Worm (Caenorhabditis elegans): ENCODE results near the gene F54E2.2.

F54E2.2 gene

DNA sequence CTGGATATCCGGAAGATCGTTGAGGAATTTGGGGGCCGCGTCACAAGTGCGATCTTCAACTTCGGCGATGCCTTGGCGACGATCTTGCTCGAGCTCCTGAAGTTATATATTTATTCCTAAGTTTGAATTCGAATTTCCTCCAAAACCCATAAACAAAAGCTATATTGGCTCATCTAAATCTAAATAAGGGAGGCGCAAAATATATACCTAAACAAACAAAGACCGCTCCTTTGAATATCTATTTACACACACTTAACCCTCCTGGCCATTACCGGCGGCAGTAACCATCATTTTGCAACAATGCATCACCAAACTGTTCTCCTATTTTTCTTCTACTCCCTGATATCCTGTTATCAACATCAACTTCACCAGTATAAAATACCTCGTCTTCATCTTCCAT lies at the start of gene F54E2.2:
Gene F54E2.2, plus strand, starts transcription at position 301 of the 400 bp plus-strand sequence.
- TF ChIP-seq ztf-11 (tag; optimal IDR thresholded peaks at IDR 0.05): no peak
- TF ChIP-seq tbx-8 (GFP tag; optimal IDR thresholded peaks at IDR 0.05): no peak
- TF ChIP-seq ceh-39 (tag; optimal IDR thresholded peaks at IDR 0.05): no peak
- TF ChIP-seq elt-3 (tag; optimal IDR thresholded peaks at IDR 0.05): no peak
- no peak for TF ChIP-seq flh-1 (GFP tag; optimal IDR thresholded peaks at IDR 0.05)
- TF ChIP-seq zip-8 (tag; optimal IDR thresholded peaks at IDR 0.05): no peak
- TF ChIP-seq nhr-76 (tag; optimal IDR thresholded peaks at IDR 0.05): no peak
- no peak for TF ChIP-seq bed-3 (GFP tag; optimal IDR thresholded peaks at IDR 0.05)
- TF ChIP-seq nhr-12 (tag; optimal IDR thresholded peaks at IDR 0.05): no peak
- TF ChIP-seq sptf-1 (tag; optimal IDR thresholded peaks at IDR 0.05): no peak

DNA sequence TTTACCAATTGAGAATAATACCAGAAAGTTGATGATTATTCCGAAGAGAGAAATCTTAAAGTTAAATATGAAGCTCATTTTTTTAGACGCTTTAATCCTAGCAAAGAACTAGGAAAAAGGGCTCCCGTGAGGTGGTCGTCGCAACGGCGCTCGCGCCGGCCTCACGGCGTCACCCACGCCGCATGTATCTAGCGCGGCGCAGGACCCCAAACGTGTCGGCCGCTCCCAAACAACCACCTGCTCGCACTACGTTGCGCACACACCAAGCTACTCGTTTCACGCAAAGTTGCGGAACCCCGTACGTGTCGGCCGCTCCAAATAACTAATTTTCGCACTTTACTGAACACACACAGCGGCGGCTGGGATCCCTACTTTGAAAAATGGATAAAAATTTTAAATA lies 49.7 kb upstream of the F54E2.2 start:
- TF ChIP-seq blmp-1 (tag; optimal IDR thresholded peaks at IDR 0.05) (no peak), lsy-2 (tag; optimal IDR thresholded peaks at IDR 0.05) (no peak), ceh-39 (tag; optimal IDR thresholded peaks at IDR 0.05) (no peak), mls-2 (tag; optimal IDR thresholded peaks at IDR 0.05) (no peak), cnd-1 (tag; optimal IDR thresholded peaks at IDR 0.05) (no peak), nhr-2 (tag; optimal IDR thresholded peaks at IDR 0.05) (no peak), unc-39 (tag; optimal IDR thresholded peaks at IDR 0.05) (no peak), tbx-8 (GFP tag; optimal IDR thresholded peaks at IDR 0.05) (no peak), ceh-43 (GFP tag; optimal IDR thresholded peaks at IDR 0.05) (no peak), nhr-237 (tag; optimal IDR thresholded peaks at IDR 0.05) (no peak)

DNA sequence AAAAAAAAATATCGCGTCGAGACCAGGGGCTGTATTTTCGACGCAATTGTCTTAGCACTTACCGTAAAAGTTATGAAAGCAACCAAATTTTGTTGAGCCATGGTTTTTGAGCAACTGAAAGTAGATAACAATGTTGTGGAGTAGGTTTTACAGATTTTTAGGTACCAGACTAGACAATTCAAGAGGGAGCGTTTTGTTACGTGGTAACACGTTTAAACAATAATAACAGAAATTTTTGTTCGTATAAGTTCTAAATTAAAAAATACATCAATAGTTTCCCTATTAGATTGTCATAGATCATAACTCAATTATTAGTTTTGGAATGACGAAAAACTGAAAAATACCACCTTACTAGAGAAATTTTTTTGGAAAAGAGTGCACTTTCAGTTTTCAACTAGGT lies 46.1 kb upstream of the F54E2.2 start, which contains the start of gene srx-24:
Gene srx-24, minus strand, starts transcription at position 101 of the 400 bp plus-strand sequence.
- TF ChIP-seq cnd-1 (tag; optimal IDR thresholded peaks at IDR 0.05) (no peak), flh-1 (GFP tag; optimal IDR thresholded peaks at IDR 0.05) (no peak), ces-1 (GFP tag; optimal IDR thresholded peaks at IDR 0.05) (no peak), unc-39 (tag; optimal IDR thresholded peaks at IDR 0.05) (no peak), bed-3 (GFP tag; optimal IDR thresholded peaks at IDR 0.05) (no peak), nhr-12 (tag; optimal IDR thresholded peaks at IDR 0.05) (no peak), ham-2 (GFP tag; optimal IDR thresholded peaks at IDR 0.05) (no peak)

DNA sequence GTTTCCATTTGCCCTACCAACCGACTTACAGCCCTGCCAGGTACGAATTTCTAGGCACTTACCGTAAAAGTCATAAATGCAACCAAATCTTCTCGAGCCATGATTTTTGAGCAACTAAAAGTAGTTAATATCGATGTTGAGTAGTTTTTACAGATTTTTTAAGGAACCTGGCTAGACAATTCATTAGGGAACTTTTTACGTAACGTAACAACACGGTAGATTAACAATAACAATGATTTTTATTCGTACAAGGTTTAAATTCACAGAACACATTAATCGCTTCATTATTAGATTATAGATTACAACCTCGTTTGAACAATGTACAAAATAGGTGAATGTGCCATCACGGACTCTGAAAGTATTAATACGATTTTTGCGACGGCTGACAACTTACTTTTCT lies 43.1 kb upstream of the F54E2.2 start, which contains the start of gene srx-26:
Gene srx-26, minus strand, starts transcription at position 101 of the 400 bp plus-strand sequence.
- no peak for TF ChIP-seq mls-2 (tag; optimal IDR thresholded peaks at IDR 0.05)
- TF ChIP-seq snpc-4 (tag; optimal IDR thresholded peaks at IDR 0.05): no peak

DNA sequence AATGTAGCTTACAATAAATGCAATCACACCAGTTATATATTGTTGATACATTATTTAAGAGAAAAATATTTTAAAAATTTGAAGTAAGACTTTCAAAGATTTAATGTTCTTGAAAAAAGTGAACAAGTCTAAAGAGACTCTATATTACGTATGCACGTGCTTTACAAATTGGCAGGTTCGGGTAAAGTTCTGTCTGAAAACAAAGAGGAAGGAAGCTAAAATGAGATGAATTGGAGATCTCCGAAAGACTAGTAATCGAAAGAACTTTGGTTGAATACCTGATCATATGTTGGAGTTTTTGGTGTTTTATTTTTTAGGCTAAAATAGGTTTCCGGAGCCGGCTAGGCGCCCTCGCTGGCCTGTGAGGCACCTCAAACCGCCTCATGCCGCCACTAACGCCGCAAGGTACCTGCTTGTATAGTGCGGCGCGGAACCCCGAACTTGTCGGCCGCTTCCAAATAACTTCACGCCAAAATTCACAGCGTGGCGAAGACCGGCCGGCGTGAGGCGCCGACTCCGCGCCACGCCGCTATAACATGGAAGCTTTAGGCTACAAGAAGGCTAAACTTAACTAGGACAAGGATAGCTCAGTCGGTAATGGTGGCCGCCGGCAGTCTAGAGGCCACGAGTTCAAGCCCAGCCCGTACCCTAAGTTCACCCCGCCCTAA lies 38.7 kb upstream of the F54E2.2 start, which contains the start of gene srx-28:
Gene srx-28, minus strand, starts transcription at position 51 of the 668 bp plus-strand sequence.
- TF ChIP-seq nhr-237 (tag; optimal IDR thresholded peaks at IDR 0.05): no peak
- no peak for TF ChIP-seq pha-4 (tag; optimal IDR thresholded peaks at IDR 0.05)
- no peak for TF ChIP-seq ces-1 (GFP tag; optimal IDR thresholded peaks at IDR 0.05)
- TF ChIP-seq nhr-2 (tag; optimal IDR thresholded peaks at IDR 0.05): no peak
- TF ChIP-seq drap-1 (GFP tag; optimal IDR thresholded peaks at IDR 0.05): no peak
- TF ChIP-seq mab-5 (tag; optimal IDR thresholded peaks at IDR 0.05): no peak

DNA sequence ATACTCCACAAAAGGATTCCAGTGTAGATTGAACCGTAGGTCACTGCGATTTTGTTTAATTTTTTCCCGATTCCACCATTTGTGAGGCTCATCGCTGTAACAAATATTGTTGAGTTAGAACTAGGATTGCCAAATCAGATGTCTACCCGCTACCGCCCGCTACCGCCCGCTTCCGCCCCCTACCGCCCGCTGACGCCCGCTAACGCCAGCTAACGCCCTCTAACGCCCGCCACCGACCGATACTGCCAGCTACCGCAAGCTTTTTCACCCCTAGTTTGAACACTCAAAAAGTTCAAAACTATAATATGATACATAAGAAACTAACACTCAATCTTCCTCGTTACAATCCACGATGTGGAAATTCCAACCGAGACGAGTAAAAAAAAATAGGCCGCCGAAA lies 37.7 kb upstream of the F54E2.2 start:
- TF ChIP-seq lsy-2 (tag; optimal IDR thresholded peaks at IDR 0.05) (no peak), mls-2 (tag; optimal IDR thresholded peaks at IDR 0.05) (no peak), hlh-1 (tag; optimal IDR thresholded peaks at IDR 0.05) (no peak)

DNA sequence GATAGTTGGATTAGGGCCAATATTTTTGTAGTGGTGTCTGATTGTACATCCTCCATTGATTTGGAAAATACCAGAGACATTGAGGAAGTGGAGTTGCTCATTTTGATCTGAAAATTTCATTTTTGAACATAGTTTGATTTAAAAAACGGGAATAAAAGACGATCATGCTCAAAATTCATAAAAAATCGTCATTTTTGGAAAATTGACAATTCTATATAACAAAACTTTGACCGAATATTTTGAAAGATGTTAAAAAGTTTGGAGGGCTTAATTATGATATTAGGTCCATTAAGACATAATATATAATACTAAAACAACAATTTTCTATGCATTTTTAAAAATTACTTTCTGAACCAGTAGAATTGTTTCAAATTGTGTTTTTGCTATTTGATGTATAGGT lies 36.6 kb upstream of the F54E2.2 start, which contains the start of gene srg-58:
Gene srg-58, minus strand, starts transcription at position 101 of the 400 bp plus-strand sequence.
- TF ChIP-seq pha-4 (tag; optimal IDR thresholded peaks at IDR 0.05): no peak
- no peak for TF ChIP-seq ztf-11 (tag; optimal IDR thresholded peaks at IDR 0.05)
- no peak for TF ChIP-seq nhr-2 (tag; optimal IDR thresholded peaks at IDR 0.05)
- TF ChIP-seq unc-120 (tag; optimal IDR thresholded peaks at IDR 0.05; ENCODE audit: poor library complexity, severe bottlenecking): no peak
- no peak for TF ChIP-seq ceh-83 (GFP tag; optimal IDR thresholded peaks at IDR 0.05)
- TF ChIP-seq drap-1 (GFP tag; optimal IDR thresholded peaks at IDR 0.05): no peak
- no peak for TF ChIP-seq nhr-76 (tag; optimal IDR thresholded peaks at IDR 0.05)
- TF ChIP-seq bed-3 (GFP tag; optimal IDR thresholded peaks at IDR 0.05): no peak
- no peak for TF ChIP-seq ceh-43 (GFP tag; optimal IDR thresholded peaks at IDR 0.05)
- TF ChIP-seq elt-1 (tag; optimal IDR thresholded peaks at IDR 0.05; ENCODE audit: borderline replicate concordance, insufficient read depth): no peak
- no peak for TF ChIP-seq mab-5 (tag; optimal IDR thresholded peaks at IDR 0.05)
- no peak for TF ChIP-seq nhr-28 (tag; optimal IDR thresholded peaks at IDR 0.05)
- no peak for TF ChIP-seq lin-32 (GFP tag; optimal IDR thresholded peaks at IDR 0.05)
- TF ChIP-seq blmp-1 (tag; optimal IDR thresholded peaks at IDR 0.05): no peak
- no peak for TF ChIP-seq M03D4.4 (tag; optimal IDR thresholded peaks at IDR 0.05)
- no peak for TF ChIP-seq mep-1 (tag; optimal IDR thresholded peaks at IDR 0.05)
- TF ChIP-seq sem-2 (GFP tag; optimal IDR thresholded peaks at IDR 0.05): no peak
- TF ChIP-seq cnd-1 (tag; optimal IDR thresholded peaks at IDR 0.05): no peak
- no peak for TF ChIP-seq lsy-2 (tag; optimal IDR thresholded peaks at IDR 0.05)
- no peak for TF ChIP-seq ham-2 (GFP tag; optimal IDR thresholded peaks at IDR 0.05)

Data from whole organism, mixed stage, embryonic.